Worm (Caenorhabditis elegans) whole organism, young adult: ENCODE data around the gene rpl-22.

Experiments
- B0019.2 ChIP-seq: fragments of 200-800 bp; sonication (Bioruptor generic); conservative IDR thresholded peaks from 2 replicates; pipeline ENCODE4 v1.3.6; 2022; ENCODE audit warnings: missing genetic modification reagents, missing genetic modification characterization, missing compliant biosample characterization
- B0035.1 ChIP-seq: sonication (generic microtip); optimal IDR thresholded peaks from 2 replicates; lab custom pipeline; 2016; ENCODE audit warnings: missing genetic modification characterization, mild to moderate bottlenecking, missing compliant biosample characterization, missing genotype, missing genetic modification reagents
- B0261.1 ChIP-seq: sonication (generic microtip); optimal IDR thresholded peaks from 2 replicates; lab custom pipeline; 2016; ENCODE audit warnings: mild to moderate bottlenecking, missing genetic modification characterization, moderate library complexity, missing compliant biosample characterization
- C06A6.2 ChIP-seq: fragments of 200-800 bp; sonication (Bioruptor generic); conservative IDR thresholded peaks from 2 replicates; pipeline ENCODE4 v1.3.6; 2022; ENCODE audit warnings: missing genetic modification characterization, missing compliant biosample characterization
- F22D6.2 ChIP-seq: sonication (generic microtip); optimal IDR thresholded peaks from 2 replicates; lab custom pipeline; 2016; ENCODE audit warnings: mild to moderate bottlenecking, missing genetic modification characterization, missing compliant biosample characterization
- F39B2.1 ChIP-seq: fragments of 200-800 bp; sonication (Bioruptor generic); IDR thresholded peaks from 2 replicates; pipeline ENCODE4 v1.3.6; 2022; ENCODE audit warnings: missing genetic modification reagents, missing genetic modification characterization, missing compliant biosample characterization
- F49E8.2 ChIP-seq: sonication (generic microtip); optimal IDR thresholded peaks from 3 replicates; lab custom pipeline; 2017; ENCODE audit warnings: missing genetic modification characterization, mild to moderate bottlenecking, missing compliant biosample characterization, antibody characterized with exemption, moderate library complexity; ENCODE audit not compliant: insufficient read depth
- F52B5.7 ChIP-seq: sonication (generic microtip); optimal IDR thresholded peaks from 2 replicates; lab custom pipeline; 2016; ENCODE audit warnings: mild to moderate bottlenecking, missing genetic modification characterization, missing compliant biosample characterization
- F55B11.4 ChIP-seq: sonication (generic microtip); optimal IDR thresholded peaks from 2 replicates; lab custom pipeline; 2016; ENCODE audit warnings: missing compliant biosample characterization, missing genetic modification characterization, borderline replicate concordance; ENCODE audit not compliant: insufficient read depth
- K11D2.4 ChIP-seq: fragments of 200-800 bp; sonication (Bioruptor generic); IDR thresholded peaks from 2 replicates; pipeline ENCODE4 v1.3.6; 2022; ENCODE audit warnings: missing genetic modification reagents, missing genetic modification characterization, missing compliant biosample characterization
- K12H6.12 ChIP-seq: fragments of 200-800 bp; sonication (Bioruptor generic); optimal IDR thresholded peaks from 2 replicates; lab custom pipeline; 2018; ENCODE audit warnings: mild to moderate bottlenecking, missing genetic modification characterization, missing compliant biosample characterization
- Y53G8AR.9 ChIP-seq: fragments of 200-800 bp; sonication (Bioruptor generic); conservative IDR thresholded peaks from 2 replicates; pipeline ENCODE4 v1.3.6; 2022; ENCODE audit warnings: missing genetic modification reagents, missing genetic modification characterization, missing compliant biosample characterization
- Y79H2A.3 ChIP-seq: fragments of 200-800 bp; sonication (Bioruptor generic); conservative IDR thresholded peaks from 2 replicates; pipeline ENCODE4 v1.3.6; 2022; ENCODE audit warnings: missing genetic modification reagents, missing genetic modification characterization, missing compliant biosample characterization
- aptf-3 ChIP-seq: fragments of 200-800 bp; sonication (Bioruptor generic); IDR thresholded peaks from 2 replicates; pipeline ENCODE4 v1.3.6; 2022; ENCODE audit warnings: missing genetic modification characterization, missing compliant biosample characterization
- athp-1 ChIP-seq: sonication (generic microtip); optimal IDR thresholded peaks from 2 replicates; lab custom pipeline; 2017; ENCODE audit warnings: mild to moderate bottlenecking, missing genetic modification characterization, missing compliant biosample characterization
- attf-5 ChIP-seq: fragments of 200-800 bp; sonication (Bioruptor generic); optimal IDR thresholded peaks from 2 replicates; lab custom pipeline; 2018; ENCODE audit warnings: mild to moderate bottlenecking, missing genetic modification characterization, missing compliant biosample characterization
- bed-2 ChIP-seq: fragments of 200-800 bp; sonication (Bioruptor generic); IDR thresholded peaks from 2 replicates; pipeline ENCODE4 v1.3.6; 2022; ENCODE audit warnings: missing genetic modification reagents, missing genetic modification characterization, missing compliant biosample characterization
- ceh-100 ChIP-seq: fragments of 200-800 bp; sonication (Bioruptor generic); IDR thresholded peaks from 2 replicates; pipeline ENCODE4 v1.3.6; 2022; ENCODE audit warnings: missing genetic modification reagents, missing genetic modification characterization, missing compliant biosample characterization
- ceh-40 ChIP-seq: fragments of 200-800 bp; sonication (Bioruptor generic); IDR thresholded peaks from 2 replicates; pipeline ENCODE4 v1.3.6; 2022; ENCODE audit warnings: missing genetic modification characterization, missing compliant biosample characterization
- ceh-91 ChIP-seq: fragments of 200-800 bp; sonication (Bioruptor generic); IDR thresholded peaks from 2 replicates; pipeline ENCODE4 v1.3.6; 2022; ENCODE audit warnings: missing genetic modification reagents, missing genetic modification characterization, missing compliant biosample characterization
- dpl-1 ChIP-seq: fragments of 150-350 bp; optimal IDR thresholded peaks from 2 replicates; lab custom pipeline; 2014; ENCODE audit warnings: missing biosample characterization, missing genetic modification reagents, missing genetic modification characterization
- ekl-4 ChIP-seq: fragments of 200-800 bp; sonication (Bioruptor generic); IDR thresholded peaks from 2 replicates; pipeline ENCODE4 v1.3.6; 2022; ENCODE audit warnings: missing genetic modification reagents, missing genetic modification characterization, missing compliant biosample characterization
- hlh-12 ChIP-seq: sonication (generic microtip); optimal IDR thresholded peaks from 2 replicates; lab custom pipeline; 2016; ENCODE audit warnings: missing genetic modification characterization, missing compliant biosample characterization
- hlh-26 ChIP-seq: fragments of 200-800 bp; sonication (Bioruptor generic); conservative IDR thresholded peaks from 2 replicates; pipeline ENCODE4 v1.3.6; 2022; ENCODE audit warnings: missing genetic modification reagents, missing genetic modification characterization, missing compliant biosample characterization
- hmg-20 ChIP-seq: fragments of 200-800 bp; sonication (Bioruptor generic); IDR thresholded peaks from 2 replicates; pipeline ENCODE4 v1.3.6; 2022; ENCODE audit warnings: missing genetic modification reagents, missing genetic modification characterization, missing compliant biosample characterization
- hrde-1 ChIP-seq: sonication (generic microtip); optimal IDR thresholded peaks from 2 replicates; lab custom pipeline; 2016; ENCODE audit warnings: missing genetic modification characterization, mild to moderate bottlenecking, missing compliant biosample characterization, moderate library complexity, missing genotype, missing genetic modification reagents, borderline replicate concordance
- hsf-1 ChIP-seq: fragments of 200-800 bp; sonication (Bioruptor generic); IDR thresholded peaks from 2 replicates; pipeline ENCODE4 v1.3.6; 2022; ENCODE audit warnings: missing genetic modification reagents, missing genetic modification characterization, missing compliant biosample characterization
- lag-1 ChIP-seq: fragments of 200-800 bp; sonication (Bioruptor generic); IDR thresholded peaks from 2 replicates; pipeline ENCODE4 v1.3.6; 2022; ENCODE audit warnings: missing genetic modification reagents, missing genetic modification characterization, missing compliant biosample characterization
- let-526 ChIP-seq: fragments of 200-800 bp; sonication (Bioruptor generic); IDR thresholded peaks from 2 replicates; pipeline ENCODE4 v1.3.6; 2022; ENCODE audit warnings: missing genetic modification reagents, missing genetic modification characterization, missing compliant biosample characterization
- lin-40 ChIP-seq: sonication (generic microtip); optimal IDR thresholded peaks from 2 replicates; lab custom pipeline; 2016; ENCODE audit warnings: missing genetic modification characterization, mild to moderate bottlenecking, missing compliant biosample characterization, missing genotype, missing genetic modification reagents
- madf-10 ChIP-seq: sonication (generic microtip); optimal IDR thresholded peaks from 2 replicates; lab custom pipeline; 2016; ENCODE audit warnings: mild to moderate bottlenecking, missing genetic modification characterization, missing compliant biosample characterization
- madf-3 ChIP-seq: fragments of 200-800 bp; sonication (Bioruptor generic); IDR thresholded peaks from 2 replicates; pipeline ENCODE4 v1.3.6; 2022; ENCODE audit warnings: missing genetic modification reagents, missing genetic modification characterization, missing compliant biosample characterization
- madf-6 ChIP-seq: fragments of 200-800 bp; sonication (Bioruptor generic); IDR thresholded peaks from 2 replicates; pipeline ENCODE4 v1.3.6; 2022; ENCODE audit warnings: missing genetic modification reagents, missing genetic modification characterization, missing compliant biosample characterization
- mel-28 ChIP-seq: sonication (generic microtip); optimal IDR thresholded peaks from 2 replicates; lab custom pipeline; 2016; ENCODE audit warnings: borderline replicate concordance, mild to moderate bottlenecking, missing genetic modification characterization, missing compliant biosample characterization
- nfya-2 ChIP-seq: fragments of 200-800 bp; sonication (Bioruptor generic); IDR thresholded peaks from 2 replicates; pipeline ENCODE4 v1.3.6; 2022; ENCODE audit warnings: missing genetic modification reagents, missing genetic modification characterization, missing compliant biosample characterization
- nfyb-1 ChIP-seq: fragments of 200-800 bp; sonication (Bioruptor generic); IDR thresholded peaks from 2 replicates; pipeline ENCODE4 v1.3.6; 2022; ENCODE audit warnings: missing genetic modification reagents, missing genetic modification characterization, missing compliant biosample characterization
- nhr-179 ChIP-seq: sonication (generic microtip); optimal IDR thresholded peaks from 2 replicates; lab custom pipeline; 2016; ENCODE audit warnings: mild to moderate bottlenecking, missing genetic modification characterization, missing compliant biosample characterization
- rcor-1 ChIP-seq: fragments of 200-800 bp; sonication (Bioruptor generic); IDR thresholded peaks from 2 replicates; pipeline ENCODE4 v1.3.6; 2022; ENCODE audit warnings: missing genetic modification reagents, missing genetic modification characterization, missing compliant biosample characterization
- repo-1 ChIP-seq: sonication (generic microtip); optimal IDR thresholded peaks from 2 replicates; lab custom pipeline; 2017; ENCODE audit warnings: mild to moderate bottlenecking, missing genetic modification characterization, missing compliant biosample characterization
- rpc-1 ChIP-seq, 2 experiments: fragments of 150-350 bp in 1 of 2; sonication (generic microtip) in 1 of 2; optimal IDR thresholded peaks; 2 replicates each; lab custom pipeline; 2014 to 2018; ENCODE audit warnings: missing biosample characterization in 1 of 2, missing genetic modification characterization in 1 of 2, missing genetic modification reagents in 1 of 2, missing genotype in 1 of 2
- sea-2 ChIP-seq: fragments of 200-800 bp; sonication (Bioruptor generic); IDR thresholded peaks from 2 replicates; pipeline ENCODE4 v1.3.6; 2022; ENCODE audit warnings: missing genetic modification characterization, missing compliant biosample characterization
- snpc-1.3 ChIP-seq: sonication (generic microtip); optimal IDR thresholded peaks from 2 replicates; lab custom pipeline; 2017; ENCODE audit warnings: missing genetic modification characterization, mild to moderate bottlenecking, missing compliant biosample characterization, antibody characterized with exemption, moderate library complexity, missing genotype, missing genetic modification reagents; ENCODE audit not compliant: insufficient read depth
- tlf-1 ChIP-seq: fragments of 200-800 bp; sonication (Bioruptor generic); optimal IDR thresholded peaks from 2 replicates; lab custom pipeline; 2018; ENCODE audit warnings: mild to moderate bottlenecking, missing genetic modification characterization, missing compliant biosample characterization
- zfh-2 ChIP-seq: fragments of 200-800 bp; sonication (Bioruptor generic); conservative IDR thresholded peaks from 2 replicates; pipeline ENCODE4 v1.3.6; 2022; ENCODE audit warnings: missing genetic modification reagents, missing genetic modification characterization, missing compliant biosample characterization
- zim-3 ChIP-seq: sonication (generic microtip); optimal IDR thresholded peaks from 2 replicates; lab custom pipeline; 2017; ENCODE audit warnings: mild to moderate bottlenecking, missing genetic modification characterization, moderate library complexity, missing compliant biosample characterization
- ztf-25 ChIP-seq: fragments of 200-800 bp; sonication (Bioruptor generic); IDR thresholded peaks from 2 replicates; pipeline ENCODE4 v1.3.6; 2022; ENCODE audit warnings: missing genetic modification reagents, missing genetic modification characterization, missing compliant biosample characterization
- ztf-26 ChIP-seq: sonication (generic microtip); optimal IDR thresholded peaks from 2 replicates; lab custom pipeline; 2017; ENCODE audit warnings: missing genetic modification characterization, missing compliant biosample characterization

Gene rpl-22

DNA sequence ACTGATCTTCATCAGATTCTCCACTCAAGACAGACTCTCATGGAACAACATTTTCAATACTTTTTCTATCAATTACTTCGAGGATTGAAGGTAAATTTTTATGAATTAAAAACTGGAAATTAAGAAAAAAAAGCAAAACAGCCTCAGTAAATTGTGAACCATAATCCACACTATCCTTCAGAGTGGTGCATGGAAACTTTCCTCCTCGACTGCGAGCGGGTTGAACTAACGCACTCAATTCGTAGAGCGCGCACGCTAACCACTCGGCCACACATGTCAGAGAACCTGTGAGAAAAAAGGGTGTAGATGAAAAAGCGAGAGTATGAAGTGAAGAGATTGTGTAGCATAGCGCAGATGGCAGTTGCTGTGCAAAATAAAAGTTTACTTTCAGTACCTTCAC lies 49.6 kb downstream of the rpl-22 start (continued):
- TF ChIP-seq snpc-1.3 (tag; lab: Kevin White, UChicago): peak; percentile 89
- no peak for TF ChIP-seq sea-2 (GFP tag; lab: Robert Waterston, UW)
- TF ChIP-seq hmg-20 (GFP tag; lab: Robert Waterston, UW): peak; percentile 64
- 0 out of 2 replicates have a peak, but pooled peaks have one; percentile 58 for TF ChIP-seq aptf-3 (GFP tag; lab: Robert Waterston, UW)
- TF ChIP-seq rcor-1 (GFP tag; lab: Robert Waterston, UW): peak; percentile 82
- peak; percentile 70 for TF ChIP-seq let-526 (GFP tag; lab: Robert Waterston, UW)
- peak; percentile 89 for TF ChIP-seq ekl-4 (GFP tag; lab: Robert Waterston, UW)
- TF ChIP-seq ztf-26 (tag; lab: Kevin White, UChicago): peak; percentile 86
- TF ChIP-seq ceh-40 (GFP tag; lab: Robert Waterston, UW): peak; percentile 93
- TF ChIP-seq repo-1 (tag; lab: Kevin White, UChicago): peak; percentile 79
- TF ChIP-seq F39B2.1 (GFP tag; lab: Robert Waterston, UW): no peak
- peak; percentile 90 for TF ChIP-seq hrde-1 (tag; lab: Kevin White, UChicago)
- TF ChIP-seq rpc-1 (optimal IDR thresholded peaks at IDR 0.05; lab: Kevin White, UChicago): peak; percentile 99
- TF ChIP-seq rpc-1 (tag; optimal IDR thresholded peaks at IDR 0.05; lab: Kevin White, UChicago): peak; percentile 100
- peak; percentile 54 for TF ChIP-seq F22D6.2
- TF ChIP-seq tlf-1 (GFP tag; lab: Kevin White, UChicago): peak; percentile 36
- peak; percentile 78 for TF ChIP-seq hlh-12 (tag; lab: Kevin White, UChicago)
- peak; percentile 77 for TF ChIP-seq attf-5
- TF ChIP-seq mel-28 (tag; lab: Kevin White, UChicago): peak; percentile 29
- TF ChIP-seq B0035.1: peak; percentile 27
- TF ChIP-seq K11D2.4: peak; percentile 62
- TF ChIP-seq madf-10 (tag; lab: Kevin White, UChicago): peak; percentile 83
- TF ChIP-seq dpl-1 (GFP tag; lab: Kevin White, UChicago): peak; percentile 1
- 0 out of 2 replicates have a peak, but pooled peaks have one; percentile 20 for TF ChIP-seq hlh-26 (GFP tag; lab: Robert Waterston, UW)
- peak; percentile 54; the same call in 1 of the 2 replicates for TF ChIP-seq hsf-1 (GFP tag; lab: Robert Waterston, UW)
- TF ChIP-seq Y53G8AR.9: peak; percentile 61
- 0 out of 2 replicates have a peak, but pooled peaks have one; percentile 56 for TF ChIP-seq C06A6.2 (GFP tag; lab: Robert Waterston, UW)
- no peak for TF ChIP-seq lag-1 (GFP tag; lab: Robert Waterston, UW)
- peak; percentile 67; the same call in 1 of the 2 replicates for TF ChIP-seq Y79H2A.3 (GFP tag; lab: Robert Waterston, UW)
- peak; percentile 93 for TF ChIP-seq nfyb-1 (GFP tag; lab: Robert Waterston, UW)
- peak; percentile 78 for TF ChIP-seq lin-40 (tag; lab: Kevin White, UChicago)
- TF ChIP-seq ztf-25 (GFP tag; lab: Robert Waterston, UW): peak; percentile 92
- peak; percentile 93 for TF ChIP-seq zim-3 (tag; lab: Kevin White, UChicago)
- TF ChIP-seq F55B11.4: no peak
- TF ChIP-seq nhr-179 (tag; lab: Kevin White, UChicago): peak; percentile 75
- peak; percentile 75 for TF ChIP-seq madf-6 (GFP tag; lab: Robert Waterston, UW)
- peak; percentile 37; the same call in 1 of the 2 replicates for TF ChIP-seq B0019.2 (GFP tag; lab: Robert Waterston, UW)
- peak; percentile 64 for TF ChIP-seq F49E8.2 (tag; lab: Kevin White, UChicago)
- peak; percentile 82 for TF ChIP-seq F52B5.7
- TF ChIP-seq K12H6.12 (tag; lab: Kevin White, UChicago): peak; percentile 64
- no peak for TF ChIP-seq bed-2 (GFP tag; lab: Robert Waterston, UW)
- TF ChIP-seq madf-3: peak; percentile 81; the same call in 1 of the 2 replicates
- TF ChIP-seq zfh-2 (GFP tag; lab: Robert Waterston, UW): no peak
- TF ChIP-seq ceh-100 (GFP tag; lab: Robert Waterston, UW): peak; percentile 78
- peak; percentile 97 for TF ChIP-seq B0261.1 (tag; lab: Kevin White, UChicago)
- no peak for TF ChIP-seq ceh-91 (GFP tag; lab: Robert Waterston, UW)
- no peak for TF ChIP-seq nfya-2 (GFP tag; lab: Robert Waterston, UW)
- peak; percentile 90 for TF ChIP-seq athp-1 (tag; lab: Kevin White, UChicago)
